Worm (Caenorhabditis elegans): ENCODE measurements around the gene mcd-1.

- TF ChIP-seq W03F9.2 (tag; optimal IDR thresholded peaks at IDR 0.05) = no peak
- TF ChIP-seq him-1 (tag; optimal IDR thresholded peaks at IDR 0.05) = no peak
- no peak for TF ChIP-seq dao-5 (tag; optimal IDR thresholded peaks at IDR 0.05)
Measured at ce11 chrII:13907615-13908014, 19.3 kb downstream of the mcd-1 start.

All from whole organism, L4/young adult.